Fruit fly (Drosophila melanogaster) whole organism, embryonic: Measurements from ENCODE around the gene CG14111.

Source experiments
- ATbp ChIP-seq: fragments of 200-800 bp; sonication (Bioruptor generic); optimal IDR thresholded peaks from 2 replicates; lab custom pipeline; 2017; ENCODE audit warnings: missing biosample characterization, mild to moderate bottlenecking, missing genetic modification characterization, missing genetic modification reagents
- Asciz ChIP-seq: fragments of 200-800 bp; sonication (Bioruptor generic); optimal IDR thresholded peaks from 2 replicates; lab custom pipeline; 2017; ENCODE audit warnings: missing biosample characterization, mild to moderate bottlenecking, missing genetic modification characterization, missing genetic modification reagents
- Atf6 ChIP-seq: fragments of 200-800 bp; sonication (Bioruptor generic); IDR thresholded peaks from 2 replicates; pipeline ENCODE4 v1.3.6; 2022; ENCODE audit warnings: missing biosample characterization, missing genetic modification characterization
- CG10274 ChIP-seq: fragments of 200-800 bp; sonication (Bioruptor generic); optimal IDR thresholded peaks from 3 replicates; lab custom pipeline; 2017; ENCODE audit warnings: missing biosample characterization, mild to moderate bottlenecking, missing genetic modification characterization
- CG12155 ChIP-seq: fragments of 200-800 bp; sonication (Bioruptor generic); optimal IDR thresholded peaks from 3 replicates; lab custom pipeline; 2016; ENCODE audit warnings: missing biosample characterization, missing genetic modification characterization
- CG12236 ChIP-seq: fragments of 200-800 bp; sonication (Bioruptor generic); optimal IDR thresholded peaks from 2 replicates; lab custom pipeline; 2016; ENCODE audit warnings: missing biosample characterization, missing genetic modification characterization
- CG12659 ChIP-seq: fragments of 200-800 bp; sonication (Bioruptor generic); optimal IDR thresholded peaks from 3 replicates; lab custom pipeline; 2017; ENCODE audit warnings: mild to moderate bottlenecking, missing biosample characterization, missing genetic modification reagents, missing genetic modification characterization
- CG13296 ChIP-seq: fragments of 200-800 bp; sonication (Bioruptor generic); optimal IDR thresholded peaks from 3 replicates; lab custom pipeline; 2018; ENCODE audit warnings: missing biosample characterization, mild to moderate bottlenecking, missing genetic modification characterization
- CG13624 ChIP-seq: fragments of 200-800 bp; sonication (Bioruptor generic); optimal IDR thresholded peaks from 2 replicates; lab custom pipeline; 2016; ENCODE audit warnings: missing biosample characterization, missing genetic modification characterization
- CG14014 ChIP-seq: fragments of 200-800 bp; sonication (Bioruptor generic); IDR thresholded peaks from 2 replicates; pipeline ENCODE4 v1.3.6; 2022; ENCODE audit warnings: missing biosample characterization, missing genetic modification characterization
- CG15073 ChIP-seq: fragments of 200-800 bp; sonication (Bioruptor generic); optimal IDR thresholded peaks from 2 replicates; lab custom pipeline; 2016; ENCODE audit warnings: missing biosample characterization, missing genetic modification characterization
- CG15269 ChIP-seq: fragments of 200-800 bp; sonication (Bioruptor generic); optimal IDR thresholded peaks from 2 replicates; lab custom pipeline; 2018; ENCODE audit warnings: missing biosample characterization, mild to moderate bottlenecking, missing genetic modification characterization, moderate library complexity
- CG15514 ChIP-seq: fragments of 200-800 bp; sonication (Bioruptor generic); optimal IDR thresholded peaks from 3 replicates; lab custom pipeline; 2017; ENCODE audit warnings: missing biosample characterization, missing genetic modification characterization, mild to moderate bottlenecking, moderate library complexity, missing genetic modification reagents
- CG16779 ChIP-seq: fragments of 200-800 bp; sonication (Bioruptor generic); IDR thresholded peaks from 2 replicates; pipeline ENCODE4 v1.3.6; 2022; ENCODE audit warnings: missing biosample characterization, missing genetic modification characterization
- CG17829 ChIP-seq: fragments of 200-800 bp; optimal IDR thresholded peaks from 2 replicates; lab custom pipeline; 2019; ENCODE audit warnings: missing biosample characterization, mild to moderate bottlenecking, missing genetic modification characterization, moderate library complexity
- CG2199 ChIP-seq: fragments of 200-800 bp; sonication (Bioruptor generic); IDR thresholded peaks from 3 replicates; pipeline ENCODE4 v1.3.6; 2022; ENCODE audit warnings: missing biosample characterization, missing genetic modification characterization
- CG2712 ChIP-seq: fragments of 200-800 bp; optimal IDR thresholded peaks from 3 replicates; lab custom pipeline; 2019; ENCODE audit warnings: missing biosample characterization, mild to moderate bottlenecking, missing genetic modification characterization, moderate library complexity
- CG3163 ChIP-seq: fragments of 200-800 bp; sonication (Bioruptor generic); optimal IDR thresholded peaks from 3 replicates; lab custom pipeline; 2016; ENCODE audit warnings: missing biosample characterization, missing genetic modification characterization
- CG3407 ChIP-seq: fragments of 200-800 bp; sonication (Bioruptor generic); optimal IDR thresholded peaks from 2 replicates; lab custom pipeline; 2018; ENCODE audit warnings: missing biosample characterization, mild to moderate bottlenecking, missing genetic modification characterization
- CG4707 ChIP-seq: fragments of 200-800 bp; sonication (Bioruptor generic); optimal IDR thresholded peaks from 2 replicates; lab custom pipeline; 2018; ENCODE audit warnings: missing biosample characterization, mild to moderate bottlenecking, missing genetic modification characterization, moderate library complexity
- CG7963 ChIP-seq: fragments of 200-800 bp; sonication (Bioruptor generic); IDR thresholded peaks from 3 replicates; pipeline ENCODE4 v1.3.6; 2022; ENCODE audit warnings: missing biosample characterization, missing genetic modification characterization; ENCODE audit not compliant: partially characterized antibody
- CG9437 ChIP-seq: fragments of 200-800 bp; sonication (Bioruptor generic); optimal IDR thresholded peaks from 2 replicates; lab custom pipeline; 2018; ENCODE audit warnings: missing biosample characterization, mild to moderate bottlenecking, missing genetic modification characterization
- CG9727 ChIP-seq: fragments of 200-800 bp; sonication (Bioruptor generic); optimal IDR thresholded peaks from 3 replicates; lab custom pipeline; 2017; ENCODE audit warnings: missing biosample characterization, mild to moderate bottlenecking, missing genetic modification characterization
- Camta ChIP-seq: fragments of 200-800 bp; sonication (Bioruptor generic); optimal IDR thresholded peaks from 2 replicates; lab custom pipeline; 2016; ENCODE audit warnings: missing biosample characterization, missing genetic modification characterization
- D19B ChIP-seq: fragments of 200-800 bp; sonication (Bioruptor generic); optimal IDR thresholded peaks from 2 replicates; lab custom pipeline; 2017; ENCODE audit warnings: missing biosample characterization, mild to moderate bottlenecking, missing genetic modification characterization
- Ets97D ChIP-seq: fragments of 200-800 bp; sonication (Bioruptor generic); optimal IDR thresholded peaks from 3 replicates; lab custom pipeline; 2016; ENCODE audit warnings: missing biosample characterization, missing genetic modification characterization
- Hmr ChIP-seq: fragments of 200-800 bp; sonication (Bioruptor generic); optimal IDR thresholded peaks from 3 replicates; lab custom pipeline; 2017; ENCODE audit warnings: mild to moderate bottlenecking, missing biosample characterization, missing genetic modification reagents, missing genetic modification characterization
- NK7.1 ChIP-seq: fragments of 200-800 bp; sonication (Bioruptor generic); optimal IDR thresholded peaks from 3 replicates; lab custom pipeline; 2016; ENCODE audit warnings: missing biosample characterization, missing genetic modification characterization
- Sin3A ChIP-seq: fragments of >200 bp; optimal IDR thresholded peaks from 2 replicates; lab custom pipeline; 2018
- Ssrp ChIP-seq: fragments of 200-800 bp; sonication (Bioruptor generic); optimal IDR thresholded peaks from 2 replicates; lab custom pipeline; 2018; ENCODE audit warnings: missing biosample characterization, mild to moderate bottlenecking, missing genetic modification characterization, moderate library complexity
- TFAM ChIP-seq: fragments of 200-800 bp; sonication (Bioruptor generic); optimal IDR thresholded peaks from 2 replicates; lab custom pipeline; 2017; ENCODE audit warnings: missing biosample characterization, missing genetic modification characterization, inconsistent platforms
- ash1 ChIP-seq: fragments of 200-800 bp; sonication (Bioruptor generic); optimal IDR thresholded peaks from 2 replicates; lab custom pipeline; 2018; ENCODE audit warnings: missing biosample characterization, mild to moderate bottlenecking, missing genetic modification characterization
- chinmo ChIP-seq: fragments of 200-800 bp; sonication (Bioruptor generic); IDR thresholded peaks from 4 replicates; pipeline ENCODE4 v1.3.6; 2022; ENCODE audit warnings: missing biosample characterization, missing genetic modification characterization; ENCODE audit not compliant: partially characterized antibody
- disco-r ChIP-seq: fragments of 200-800 bp; sonication (Bioruptor generic); optimal IDR thresholded peaks from 2 replicates; lab custom pipeline; 2016; ENCODE audit warnings: missing biosample characterization, missing genetic modification characterization
- dmrt11E ChIP-seq: fragments of 200-800 bp; sonication (Bioruptor generic); optimal IDR thresholded peaks from 3 replicates; lab custom pipeline; 2018; ENCODE audit warnings: missing biosample characterization, mild to moderate bottlenecking, missing genetic modification characterization, moderate library complexity
- ems ChIP-seq: fragments of 200-800 bp; sonication (Bioruptor generic); optimal IDR thresholded peaks from 3 replicates; lab custom pipeline; 2016; ENCODE audit warnings: missing biosample characterization, missing genetic modification characterization
- fd102C ChIP-seq: fragments of 200-800 bp; sonication (Bioruptor generic); optimal IDR thresholded peaks from 2 replicates; lab custom pipeline; 2018; ENCODE audit warnings: missing biosample characterization, mild to moderate bottlenecking, missing genetic modification characterization, moderate library complexity
- gcm ChIP-seq: fragments of 200-800 bp; sonication (Bioruptor generic); optimal IDR thresholded peaks from 2 replicates; lab custom pipeline; 2019; ENCODE audit warnings: missing biosample characterization, mild to moderate bottlenecking, missing genetic modification characterization, moderate library complexity
- h ChIP-seq: fragments of >200 bp; optimal IDR thresholded peaks from 2 replicates; lab custom pipeline; 2017
- hkb ChIP-seq, 2 experiments: fragments of 200-800 bp in 1 of 2; fragments of >200 bp in 1 of 2; sonication (Bioruptor generic) in 1 of 2; IDR thresholded peaks in 1 of 2; optimal IDR thresholded peaks in 1 of 2; 2 replicates each; pipeline versions ENCODE4 v1.3.6 to Lab custom; 2017 to 2022; ENCODE audit warnings: missing biosample characterization in 1 of 2, missing genetic modification characterization in 1 of 2
- lbe ChIP-seq: fragments of 200-800 bp; sonication (Bioruptor generic); optimal IDR thresholded peaks from 2 replicates; lab custom pipeline; 2016; ENCODE audit warnings: missing biosample characterization, mild to moderate bottlenecking, missing genetic modification characterization
- nau ChIP-seq: fragments of 200-800 bp; sonication (Bioruptor generic); optimal IDR thresholded peaks from 3 replicates; lab custom pipeline; 2017; ENCODE audit warnings: missing biosample characterization, mild to moderate bottlenecking, missing genetic modification characterization, missing genetic modification reagents
- nom ChIP-seq: fragments of 200-800 bp; sonication (Bioruptor generic); optimal IDR thresholded peaks from 2 replicates; lab custom pipeline; 2017; ENCODE audit warnings: missing biosample characterization, missing genetic modification characterization, mild to moderate bottlenecking, moderate library complexity, missing genetic modification reagents
- psq ChIP-seq: fragments of 200-800 bp; sonication (Bioruptor generic); optimal IDR thresholded peaks from 2 replicates; lab custom pipeline; 2017; ENCODE audit warnings: missing biosample characterization, missing genetic modification characterization
- seq ChIP-seq: fragments of 200-800 bp; sonication (Bioruptor generic); IDR thresholded peaks from 2 replicates; pipeline ENCODE4 v1.3.6; 2022; ENCODE audit warnings: missing biosample characterization, missing genetic modification characterization
- slp2 ChIP-seq: fragments of 200-800 bp; sonication (Bioruptor generic); optimal IDR thresholded peaks from 2 replicates; lab custom pipeline; 2016; ENCODE audit warnings: missing biosample characterization, missing genetic modification characterization
- sna ChIP-seq: fragments of 200-800 bp; sonication (Bioruptor generic); IDR thresholded peaks from 2 replicates; pipeline ENCODE4 v1.3.6; 2022; ENCODE audit warnings: missing biosample characterization, missing genetic modification characterization; ENCODE audit not compliant: partially characterized antibody
- toy ChIP-seq: fragments of 200-800 bp; sonication (Bioruptor generic); IDR thresholded peaks from 2 replicates; pipeline ENCODE4 v1.3.6; 2022; ENCODE audit warnings: missing biosample characterization, missing genetic modification characterization
- unpg ChIP-seq: fragments of 200-800 bp; sonication (Bioruptor generic); optimal IDR thresholded peaks from 3 replicates; lab custom pipeline; 2018; ENCODE audit warnings: missing biosample characterization, mild to moderate bottlenecking, missing genetic modification characterization, moderate library complexity
- wor ChIP-seq: fragments of 200-800 bp; sonication (Bioruptor generic); IDR thresholded peaks from 2 replicates; pipeline ENCODE4 v1.3.6; 2022; ENCODE audit warnings: missing biosample characterization, missing genetic modification characterization

Gene CG14111

dm6 chr3L:13412200-13412885, 34.6 kb downstream of the CG14111 start, which contains the start of the genes CG10222 and flr (continued):
- TF ChIP-seq CG15514 (peak; percentile 40), Ets97D (GFP tag; lab: Kevin White, UChicago) (peak; percentile 13), TFAM (GFP tag; lab: Kevin White, UChicago) (no peak), CG9727 (GFP tag; lab: Kevin White, UChicago) (peak; percentile 17), CG2712 (peak; percentile 13), CG10274 (no peak), CG14014 (GFP tag; lab: Robert Waterston, UW) (no peak), Ssrp (tag; lab: Kevin White, UChicago) (no peak), CG3163 (GFP tag; lab: Kevin White, UChicago) (no peak), CG15269 (tag; lab: Kevin White, UChicago) (peak; percentile 5), hkb (optimal IDR thresholded peaks at IDR 0.05; lab: Kevin White, UChicago) (no peak), hkb (GFP tag; IDR thresholded peaks at IDR 0.05; lab: Robert Waterston, UW) (no peak), CG2199 (no peak), nom (GFP tag; lab: Kevin White, UChicago) (no peak), D19B (GFP tag; lab: Kevin White, UChicago) (no peak), toy (no peak), wor (GFP tag; lab: Robert Waterston, UW) (no peak), psq (GFP tag; lab: Kevin White, UChicago) (no peak), CG13624 (GFP tag; lab: Kevin White, UChicago) (no peak), disco-r (GFP tag; lab: Kevin White, UChicago) (no peak), Sin3A (peak; percentile 3), CG16779 (GFP tag; lab: Robert Waterston, UW) (no peak), h (lab: Kevin White, UChicago) (no peak), Atf6 (GFP tag; lab: Robert Waterston, UW) (no peak), unpg (no peak), slp2 (no peak), lbe (GFP tag; lab: Kevin White, UChicago) (no peak), CG12236 (GFP tag; lab: Kevin White, UChicago) (no peak), CG7963 (0 out of 3 replicates have a peak, but pooled peaks have one; percentile 44), Hmr (no peak), ATbp (no peak), CG9437 (GFP tag; lab: Kevin White, UChicago) (no peak), CG15073 (GFP tag; lab: Kevin White, UChicago) (no peak), sna (0 out of 2 replicates have a peak, but pooled peaks have one; percentile 51), CG12659 (GFP tag; lab: Kevin White, UChicago) (no peak), Asciz (GFP tag; lab: Kevin White, UChicago) (no peak), dmrt11E (no peak), CG12155 (no peak), Camta (GFP tag; lab: Kevin White, UChicago) (no peak), ems (GFP tag; lab: Kevin White, UChicago) (no peak), chinmo (GFP tag; lab: Robert Waterston, UW) (no peak), CG13296 (GFP tag; lab: Kevin White, UChicago) (no peak), CG4707 (no peak), CG3407 (GFP tag; lab: Kevin White, UChicago) (no peak), gcm (GFP tag; lab: Kevin White, UChicago) (no peak), seq (GFP tag; lab: Robert Waterston, UW) (no peak), NK7.1 (no peak), nau (GFP tag; lab: Kevin White, UChicago) (no peak), ash1 (no peak), fd102C (GFP tag; lab: Kevin White, UChicago) (no peak), CG17829 (tag; lab: Kevin White, UChicago) (peak; percentile 40)
